Worm (Caenorhabditis elegans) whole organism, L4 larva: ENCODE data around the gene Y39A1A.24.

Experiments used
- F44E2.7 ChIP-seq: fragments of 200-800 bp; sonication (Bioruptor generic); IDR thresholded peaks from 2 replicates; pipeline ENCODE4 v2.1.2; 2022; ENCODE audit warnings: missing genetic modification characterization, missing compliant biosample characterization
- aly-2 ChIP-seq: sonication (generic microtip); optimal IDR thresholded peaks from 2 replicates; lab custom pipeline; 2018; ENCODE audit warnings: missing biosample characterization, missing genetic modification characterization
- jun-1 ChIP-seq: fragments of 150-350 bp; optimal IDR thresholded peaks from 2 replicates; lab custom pipeline; 2014; ENCODE audit warnings: missing biosample characterization, missing genetic modification reagents, missing genetic modification characterization
- nhr-25 ChIP-seq: sonication (generic microtip); optimal IDR thresholded peaks from 2 replicates; lab custom pipeline; 2017; ENCODE audit warnings: missing genetic modification characterization, mild to moderate bottlenecking, missing compliant biosample characterization, antibody characterized with exemption, moderate library complexity, borderline replicate concordance; ENCODE audit not compliant: insufficient read depth

ce11 chrIII:10636493-10637031, 24.1 kb downstream of the Y39A1A.24 start:
- TF ChIP-seq jun-1 (tag; lab: Kevin White, UChicago), result no peak
- no peak for TF ChIP-seq F44E2.7 (GFP tag; lab: Robert Waterston, UW)
- TF ChIP-seq nhr-25, result peak; percentile 62
- no peak for TF ChIP-seq aly-2 (tag; lab: Kevin White, UChicago)
